Worm (Caenorhabditis elegans) whole organism, L4/young adult: Measurements from ENCODE around the gene dro-1.
"Not testable (repeated sequence)": the region's sequence is repeated elsewhere in the genome, so short reads cannot be mapped to it uniquely, and the experiment has no call there.

ENCODE experiments used
- W03F9.2 ChIP-seq: fragments of 150-350 bp; optimal IDR thresholded peaks from 2 replicates; lab custom pipeline; 2014; ENCODE audit warnings: missing biosample characterization, missing genetic modification characterization
- dao-5 ChIP-seq: sonication (generic microtip); optimal IDR thresholded peaks from 2 replicates; lab custom pipeline; 2016; ENCODE audit warnings: missing genotype, missing genetic modification characterization, moderate library complexity, missing compliant biosample characterization
- him-1 ChIP-seq: sonication (generic microtip); optimal IDR thresholded peaks from 2 replicates; lab custom pipeline; 2016; ENCODE audit warnings: missing genotype, missing genetic modification reagents, missing genetic modification characterization, missing compliant biosample characterization

The dro-1 gene

DNA sequence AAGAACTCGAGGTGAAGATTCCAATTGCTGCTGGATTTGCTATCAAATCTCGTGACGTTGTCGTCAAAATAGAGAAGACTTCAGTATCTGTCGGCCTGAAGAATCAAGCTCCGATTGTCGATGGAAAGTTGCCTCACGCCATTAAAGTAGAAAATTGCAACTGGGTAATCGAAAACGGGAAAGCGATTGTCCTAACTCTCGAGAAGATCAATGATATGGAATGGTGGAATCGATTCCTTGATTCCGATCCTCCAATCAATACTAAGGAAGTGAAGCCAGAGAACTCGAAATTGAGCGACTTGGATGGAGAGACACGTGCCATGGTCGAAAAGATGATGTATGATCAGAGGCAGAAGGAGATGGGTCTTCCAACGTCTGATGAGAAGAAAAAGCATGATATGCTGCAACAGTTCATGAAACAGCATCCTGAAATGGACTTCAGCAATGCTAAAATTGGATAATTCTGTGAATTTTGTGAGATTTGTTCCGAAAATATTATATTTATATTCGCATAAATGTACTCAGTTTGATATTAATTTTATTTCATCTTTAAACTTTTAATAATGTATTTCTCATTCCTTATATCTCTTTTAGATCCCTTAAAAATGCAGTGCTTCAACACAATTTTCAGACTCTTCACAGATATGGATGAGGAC lies at the start of gene dro-1:
dro-1 (plus strand) TSS at position 606 of the 656 bp plus-strand sequence.
- TF ChIP-seq W03F9.2 (tag; lab: Kevin White, UChicago) (no peak), dao-5 (tag; lab: Kevin White, UChicago) (no peak), him-1 (tag; lab: Kevin White, UChicago) (no peak)

DNA sequence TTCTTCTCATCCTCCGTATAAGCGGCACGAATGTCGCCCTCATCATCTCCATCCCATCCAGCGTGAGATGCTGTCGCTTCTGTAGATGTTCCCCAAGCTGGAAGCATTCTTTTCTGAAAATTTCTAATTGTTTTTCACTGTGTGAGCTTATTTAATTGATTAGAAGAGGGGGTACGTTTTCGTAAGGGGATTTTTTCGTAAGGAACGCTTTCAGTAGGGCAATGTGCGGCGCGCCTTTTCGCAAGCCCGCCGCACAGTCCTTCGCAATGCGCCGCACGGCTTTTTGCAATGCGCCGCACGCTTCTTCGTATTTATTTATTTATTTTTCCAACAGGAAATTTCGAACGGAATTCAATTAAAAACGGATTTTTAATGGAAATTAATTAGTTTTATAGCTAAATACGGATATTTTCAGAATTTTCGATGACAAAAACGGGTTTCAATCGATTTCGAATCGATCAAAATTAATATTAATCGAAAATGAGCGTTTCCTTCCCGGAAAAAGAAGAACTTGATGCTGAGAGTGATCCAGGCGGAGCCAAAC lies 49.4 kb upstream of the dro-1 start, which contains the start of gene set-25:
set-25 (minus strand) TSS at position 120 of the 544 bp plus-strand sequence.
- TF ChIP-seq W03F9.2, dao-5, him-1 (tag; lab: Kevin White, UChicago): not testable (repeated sequence)

DNA sequence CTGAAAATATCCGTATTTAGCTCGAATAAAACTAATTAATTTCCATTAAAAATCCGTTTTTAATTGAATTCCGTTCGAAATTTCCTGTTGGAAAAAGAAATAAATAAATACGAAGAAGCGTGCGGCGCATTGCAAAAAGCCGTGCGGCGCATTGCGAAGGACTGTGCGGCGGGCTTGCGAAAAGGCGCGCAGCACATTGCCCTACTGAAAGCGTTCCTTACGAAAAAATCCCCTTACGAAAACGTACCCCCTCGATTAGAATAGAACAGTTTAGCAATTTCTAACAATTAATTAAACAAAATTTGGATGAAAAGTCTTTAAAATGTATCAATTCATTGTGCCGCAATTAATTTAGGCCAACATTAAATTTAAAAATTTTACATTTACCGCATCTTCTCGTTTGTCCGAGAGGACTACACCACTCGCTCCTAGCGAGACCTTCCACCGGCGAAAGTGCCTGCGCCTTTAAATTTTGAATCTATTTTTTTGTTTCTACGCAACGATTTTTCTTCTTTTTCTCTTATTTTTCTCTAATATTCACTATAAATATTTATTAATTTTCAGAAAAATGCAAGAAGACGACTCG lies 46.1 kb upstream of the dro-1 start, which contains the start of gene npp-18:
npp-18 (plus strand) TSS at position 565 of the 586 bp plus-strand sequence.
- TF ChIP-seq W03F9.2 (tag; lab: Kevin White, UChicago): peak; percentile 43

DNA sequence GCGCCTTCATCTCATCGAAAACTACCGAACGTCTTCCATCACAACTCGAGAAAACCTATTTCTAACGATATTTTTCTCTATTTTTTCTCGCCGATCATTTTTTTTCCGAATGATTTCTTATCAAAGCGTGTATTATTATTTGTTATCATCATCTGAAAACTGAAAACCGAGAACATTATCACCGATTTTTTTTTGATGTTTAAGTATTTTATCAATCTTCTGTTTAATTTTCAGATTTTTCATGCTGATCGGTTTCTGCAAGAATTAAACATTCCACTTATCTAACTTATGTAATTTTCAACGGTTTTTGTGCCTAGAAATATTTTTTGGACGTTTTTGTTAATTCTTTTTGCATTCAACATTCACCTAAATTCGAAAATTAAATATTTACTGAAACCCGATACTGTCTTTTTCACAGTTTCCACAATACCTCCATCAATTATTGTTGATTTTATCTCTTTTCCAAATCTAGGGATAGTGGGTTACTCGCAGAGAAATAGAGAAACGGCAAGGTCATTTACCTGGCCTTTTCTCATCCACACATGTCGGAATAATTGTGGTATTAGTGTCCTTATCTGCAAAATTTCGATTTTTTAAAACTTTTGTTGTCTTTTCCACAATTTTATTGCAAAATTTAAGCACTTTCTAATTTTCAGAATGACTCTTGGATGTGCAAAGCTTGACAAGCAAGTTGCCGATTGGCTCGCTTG lies 43.6 kb upstream of the dro-1 start, which contains the start of gene pgm-2:
pgm-2 (plus strand) TSS at position 657 of the 710 bp plus-strand sequence.
- TF ChIP-seq him-1 (tag; lab: Kevin White, UChicago): no peak

DNA sequence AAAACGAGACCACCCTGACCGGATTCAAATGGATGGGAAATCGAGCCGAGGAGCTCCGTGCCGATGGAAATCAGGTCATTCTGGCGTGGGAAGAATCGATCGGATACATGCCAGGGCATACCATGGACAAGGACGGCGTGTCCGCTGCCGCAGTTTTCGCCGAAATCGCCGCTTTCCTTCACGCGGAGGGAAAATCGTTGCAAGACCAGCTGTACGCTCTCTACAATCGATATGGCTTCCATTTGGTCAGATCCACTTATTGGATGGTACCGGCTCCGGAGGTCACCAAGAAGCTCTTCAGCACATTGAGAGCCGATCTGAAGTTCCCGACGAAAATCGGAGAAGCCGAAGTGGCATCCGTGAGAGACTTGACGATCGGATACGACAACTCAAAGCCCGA lies 40.5 kb upstream of the dro-1 start:
- no peak for TF ChIP-seq W03F9.2 (tag; lab: Kevin White, UChicago)
- no peak for TF ChIP-seq dao-5 (tag; lab: Kevin White, UChicago)
- TF ChIP-seq him-1 (tag; lab: Kevin White, UChicago): no peak

DNA sequence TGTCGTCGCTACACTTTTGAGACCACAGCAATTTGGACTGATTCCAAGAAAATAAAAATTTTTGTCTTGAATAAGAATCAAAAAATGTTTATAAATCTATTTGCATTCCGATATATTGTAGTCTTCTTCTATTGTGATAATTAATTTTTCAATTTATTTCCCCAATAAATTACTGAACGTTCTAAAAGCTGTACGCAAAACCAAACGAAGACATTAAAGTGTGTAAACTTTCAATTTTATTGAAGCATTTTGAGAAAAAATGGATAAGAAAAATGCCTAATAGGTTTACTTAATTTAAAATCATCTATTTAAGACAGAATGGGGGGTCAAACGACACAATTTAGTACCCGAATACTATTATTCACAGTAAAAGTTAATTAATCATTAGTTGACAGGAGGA lies 39.9 kb upstream of the dro-1 start:
- TF ChIP-seq W03F9.2 (tag; lab: Kevin White, UChicago): no peak
- no peak for TF ChIP-seq him-1 (tag; lab: Kevin White, UChicago)
- no peak for TF ChIP-seq dao-5 (tag; lab: Kevin White, UChicago)

DNA sequence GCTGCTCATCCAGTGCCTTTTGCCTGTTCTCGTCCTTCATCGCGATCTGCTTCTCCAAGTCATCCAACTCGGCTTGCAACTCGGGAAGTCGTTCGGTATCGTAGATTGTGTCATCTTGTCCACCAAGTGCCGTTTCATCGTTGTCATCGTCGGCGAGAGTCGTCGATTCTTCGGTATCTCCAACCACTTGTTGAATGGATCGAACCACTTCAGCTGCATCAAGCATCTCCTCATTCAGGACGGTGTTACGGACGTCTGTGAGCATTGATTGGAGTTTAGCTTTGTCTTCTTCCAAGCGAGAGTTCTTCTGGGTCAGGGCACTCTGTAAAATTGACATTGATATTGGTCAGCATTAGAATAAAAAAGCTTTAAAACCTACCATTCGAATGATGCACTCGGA lies 36.9 kb upstream of the dro-1 start:
- TF ChIP-seq W03F9.2 (tag; lab: Kevin White, UChicago) (no peak), him-1 (tag; lab: Kevin White, UChicago) (no peak), dao-5 (tag; lab: Kevin White, UChicago) (no peak)

DNA sequence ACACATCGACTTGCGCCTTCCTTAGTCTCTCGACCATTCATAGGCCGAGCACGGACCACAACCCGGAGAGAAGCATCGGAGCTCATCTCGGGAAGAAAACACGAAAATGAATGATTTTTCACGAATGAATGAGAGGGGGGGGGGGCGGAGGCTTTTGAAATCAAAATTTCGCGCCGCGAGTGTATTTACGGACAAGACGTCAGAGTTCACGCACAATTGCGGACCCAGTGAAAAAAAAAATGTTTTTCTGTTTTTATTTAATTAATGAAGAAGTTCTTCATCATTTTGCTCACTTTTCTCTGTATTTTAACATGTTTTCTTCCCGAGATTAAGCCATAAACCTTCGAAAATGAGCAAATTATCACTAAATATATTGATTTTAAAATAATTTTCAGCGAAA lies 35.4 kb upstream of the dro-1 start, which contains the start of the genes klp-19 and slc-36.1:
klp-19 (minus strand) TSS at position 153 of the 400 bp plus-strand sequence.
slc-36.1 (plus strand) TSS at position 396 of the 400 bp plus-strand sequence.
- TF ChIP-seq dao-5 (tag; lab: Kevin White, UChicago) (no peak), W03F9.2 (tag; lab: Kevin White, UChicago) (peak; percentile 52)

DNA sequence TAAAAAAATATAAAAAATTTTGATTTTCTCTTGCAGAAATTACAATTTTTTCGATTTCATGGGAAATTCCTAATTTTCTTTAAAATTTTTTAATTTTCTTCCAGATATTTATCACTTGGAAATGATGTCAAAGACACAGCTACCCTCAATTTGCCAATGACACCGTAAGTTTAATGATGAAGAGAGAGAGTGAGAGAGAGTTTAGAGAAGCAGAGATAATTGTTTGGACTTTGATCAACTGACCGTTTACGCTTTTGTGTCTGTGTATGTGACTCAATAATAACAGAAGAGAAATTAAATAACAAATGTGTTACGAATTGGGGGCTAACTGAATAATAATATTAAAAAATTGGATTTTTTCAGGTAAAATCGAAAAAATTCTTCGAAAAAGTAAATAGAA lies 31.9 kb upstream of the dro-1 start:
- TF ChIP-seq W03F9.2 (tag; lab: Kevin White, UChicago): no peak
- TF ChIP-seq him-1 (tag; lab: Kevin White, UChicago): no peak
- no peak for TF ChIP-seq dao-5 (tag; lab: Kevin White, UChicago)

DNA sequence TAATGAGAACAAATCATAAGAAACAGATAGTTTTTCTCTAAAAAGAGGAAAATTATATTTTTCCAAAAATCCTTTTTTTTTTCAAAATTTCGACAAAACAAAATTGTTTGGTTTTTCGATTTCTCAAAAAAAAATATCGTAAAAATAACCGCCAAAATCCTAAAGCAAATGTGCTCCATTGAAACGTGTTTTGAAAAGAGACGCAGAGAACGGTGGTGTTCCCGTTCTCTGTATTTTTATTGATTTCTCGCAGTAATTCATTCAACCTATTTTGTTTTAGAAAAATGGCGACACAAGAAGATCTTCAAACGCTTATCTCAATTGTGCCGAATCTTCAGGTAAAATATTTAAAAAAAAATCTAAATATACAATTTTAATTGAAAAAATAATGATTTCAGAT lies 28.7 kb upstream of the dro-1 start, which contains the start of gene Y43F4B.10:
Y43F4B.10 (plus strand) TSS at position 281 of the 400 bp plus-strand sequence.
- TF ChIP-seq dao-5 (tag; lab: Kevin White, UChicago) (no peak), him-1 (tag; lab: Kevin White, UChicago) (no peak)

DNA sequence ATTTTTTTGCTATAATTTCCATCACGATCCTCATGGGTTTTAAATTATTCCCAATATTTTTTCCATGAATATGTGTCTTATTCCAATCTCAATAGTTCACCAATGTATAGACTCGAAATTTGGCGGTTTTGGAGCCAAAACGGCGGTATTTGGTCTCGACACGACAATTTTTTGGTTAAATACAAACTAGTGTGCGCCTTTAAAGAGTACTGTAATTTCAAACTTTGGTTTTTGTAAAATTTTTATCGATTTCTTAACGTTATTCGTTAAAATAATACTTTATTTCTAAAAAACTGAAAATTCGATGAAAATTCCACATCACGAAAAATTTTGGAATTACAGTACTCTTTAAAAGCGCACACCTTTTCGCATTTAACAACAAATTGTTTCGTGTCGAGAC lies 27.8 kb upstream of the dro-1 start:
- TF ChIP-seq dao-5 (tag; lab: Kevin White, UChicago): no peak
- TF ChIP-seq him-1 (tag; lab: Kevin White, UChicago): no peak
- TF ChIP-seq W03F9.2 (tag; lab: Kevin White, UChicago): no peak

DNA sequence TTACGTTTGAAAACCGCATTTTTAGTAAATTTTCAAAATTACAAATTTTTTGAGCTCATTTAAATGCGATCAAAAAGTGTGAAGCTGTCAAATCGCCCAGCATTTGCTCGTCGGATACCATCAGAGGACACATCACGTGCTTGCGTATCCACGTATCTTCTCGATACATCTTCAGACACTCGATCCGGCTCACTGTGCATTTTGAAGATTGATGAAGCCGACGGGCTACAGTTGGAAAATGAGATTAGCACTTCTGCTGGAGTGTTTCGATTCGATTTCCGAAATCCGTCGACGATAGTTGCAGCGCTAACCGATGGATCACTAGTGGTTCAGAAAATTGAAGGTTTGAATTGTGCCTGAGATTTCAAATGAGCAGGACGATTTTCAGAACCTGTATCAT lies 27.4 kb upstream of the dro-1 start, which contains the start of gene dph-7:
dph-7 (plus strand) TSS at position 53 of the 400 bp plus-strand sequence.
- no peak for TF ChIP-seq W03F9.2 (tag; lab: Kevin White, UChicago)
- TF ChIP-seq dao-5 (tag; lab: Kevin White, UChicago): no peak
- no peak for TF ChIP-seq him-1 (tag; lab: Kevin White, UChicago)

DNA sequence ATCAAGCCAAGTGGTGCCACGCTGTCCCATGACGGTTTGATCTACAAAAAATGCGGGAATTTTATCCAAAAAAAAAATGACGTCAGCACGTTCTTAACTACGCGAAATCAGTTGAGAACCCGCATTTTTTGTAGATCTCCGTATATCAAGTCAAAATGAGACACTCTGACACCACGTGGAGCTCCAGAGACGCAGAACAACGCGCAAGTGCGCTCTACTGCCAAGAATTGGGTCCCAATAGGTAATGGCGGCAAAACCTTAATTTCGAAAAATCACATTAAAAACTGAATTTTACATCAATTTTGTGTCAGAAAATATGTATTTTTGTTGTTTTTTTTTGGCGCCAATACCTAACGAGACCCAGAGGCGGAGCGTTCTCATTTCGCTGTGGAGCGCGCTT lies 25.5 kb upstream of the dro-1 start:
- TF ChIP-seq W03F9.2 (tag; lab: Kevin White, UChicago) (no peak), dao-5 (tag; lab: Kevin White, UChicago) (no peak), him-1 (tag; lab: Kevin White, UChicago) (no peak)
